Fruit fly (Drosophila melanogaster) whole organism, embryonic: ENCODE measurements around the gene Dop1R2.

Experiments used
- Atf3 ChIP-seq: fragments of 200-800 bp; sonication (Bioruptor generic); optimal IDR thresholded peaks from 3 replicates; lab custom pipeline; 2016; ENCODE audit warnings: missing biosample characterization, missing genetic modification characterization
- Awh ChIP-seq: fragments of 200-800 bp; sonication (Bioruptor generic); IDR thresholded peaks from 2 replicates; pipeline ENCODE4, ENCODE4 v1.3.6; 2022; ENCODE audit warnings: missing biosample characterization, missing genetic modification characterization
- Blimp-1 ChIP-seq: fragments of 200-800 bp; sonication (Bioruptor generic); optimal IDR thresholded peaks from 3 replicates; lab custom pipeline; 2018; ENCODE audit warnings: missing biosample characterization, missing genetic modification characterization, mild to moderate bottlenecking, moderate library complexity, missing genetic modification reagents
- CG10274 ChIP-seq: fragments of 200-800 bp; sonication (Bioruptor generic); optimal IDR thresholded peaks from 3 replicates; lab custom pipeline; 2017; ENCODE audit warnings: missing biosample characterization, mild to moderate bottlenecking, missing genetic modification characterization
- CG12391 ChIP-seq: fragments of 200-800 bp; sonication (Bioruptor generic); optimal IDR thresholded peaks from 3 replicates; lab custom pipeline; 2018; ENCODE audit warnings: missing biosample characterization, mild to moderate bottlenecking, missing genetic modification characterization, moderate library complexity
- CG13296 ChIP-seq: fragments of 200-800 bp; sonication (Bioruptor generic); optimal IDR thresholded peaks from 3 replicates; lab custom pipeline; 2018; ENCODE audit warnings: missing biosample characterization, mild to moderate bottlenecking, missing genetic modification characterization
- CG14710 ChIP-seq: fragments of 200-800 bp; sonication (Bioruptor generic); optimal IDR thresholded peaks from 3 replicates; lab custom pipeline; 2019; ENCODE audit warnings: missing biosample characterization, mild to moderate bottlenecking, missing genetic modification characterization, moderate library complexity
- CG1647 ChIP-seq: fragments of 200-800 bp; sonication (Bioruptor generic); optimal IDR thresholded peaks from 3 replicates; lab custom pipeline; 2016; ENCODE audit warnings: missing biosample characterization, missing genetic modification characterization
- CG16815 ChIP-seq: fragments of 200-800 bp; sonication (Bioruptor generic); optimal IDR thresholded peaks from 3 replicates; lab custom pipeline; 2017; ENCODE audit warnings: missing biosample characterization, mild to moderate bottlenecking, missing genetic modification characterization
- CG17829 ChIP-seq: fragments of 200-800 bp; optimal IDR thresholded peaks from 2 replicates; lab custom pipeline; 2019; ENCODE audit warnings: missing biosample characterization, mild to moderate bottlenecking, missing genetic modification characterization, moderate library complexity
- CG17912 ChIP-seq: fragments of 200-800 bp; sonication (Bioruptor generic); optimal IDR thresholded peaks from 2 replicates; lab custom pipeline; 2018; ENCODE audit warnings: missing biosample characterization, mild to moderate bottlenecking, missing genetic modification characterization
- CG18619 ChIP-seq: fragments of 200-800 bp; sonication (Bioruptor generic); optimal IDR thresholded peaks from 3 replicates; lab custom pipeline; 2017; ENCODE audit warnings: missing biosample characterization, mild to moderate bottlenecking, missing genetic modification characterization
- CG30020 ChIP-seq: fragments of 200-800 bp; optimal IDR thresholded peaks from 2 replicates; lab custom pipeline; 2019; ENCODE audit warnings: missing biosample characterization, mild to moderate bottlenecking, missing genetic modification characterization, moderate library complexity
- CG30431 ChIP-seq: fragments of 200-800 bp; sonication (Bioruptor generic); optimal IDR thresholded peaks from 2 replicates; lab custom pipeline; 2017; ENCODE audit warnings: missing biosample characterization, missing genetic modification characterization
- CG3163 ChIP-seq: fragments of 200-800 bp; sonication (Bioruptor generic); optimal IDR thresholded peaks from 3 replicates; lab custom pipeline; 2016; ENCODE audit warnings: missing biosample characterization, missing genetic modification characterization
- CG34376 ChIP-seq: fragments of 200-800 bp; sonication (Bioruptor generic); optimal IDR thresholded peaks from 2 replicates; lab custom pipeline; 2018; ENCODE audit warnings: missing biosample characterization, mild to moderate bottlenecking, missing genetic modification characterization
- CG34422 ChIP-seq: fragments of 200-800 bp; sonication (Bioruptor generic); IDR thresholded peaks from 3 replicates; pipeline ENCODE4 v1.3.6; 2022; ENCODE audit warnings: missing biosample characterization, missing genetic modification characterization
- CG5180 ChIP-seq: fragments of 200-800 bp; sonication (Bioruptor generic); optimal IDR thresholded peaks from 3 replicates; lab custom pipeline; 2017; ENCODE audit warnings: missing biosample characterization, missing genetic modification characterization, mild to moderate bottlenecking, moderate library complexity, missing genetic modification reagents
- CG5245 ChIP-seq: fragments of 200-800 bp; sonication (Bioruptor generic); optimal IDR thresholded peaks from 3 replicates; lab custom pipeline; 2016; ENCODE audit warnings: missing biosample characterization, missing genetic modification characterization
- CG7271 ChIP-seq: fragments of 200-800 bp; sonication (Bioruptor generic); optimal IDR thresholded peaks from 2 replicates; lab custom pipeline; 2018; ENCODE audit warnings: missing biosample characterization, mild to moderate bottlenecking, missing genetic modification characterization, moderate library complexity
- CG9609 ChIP-seq: fragments of 200-800 bp; sonication (Bioruptor generic); optimal IDR thresholded peaks from 3 replicates; lab custom pipeline; 2016; ENCODE audit warnings: missing biosample characterization, missing genetic modification characterization
- CG9797 ChIP-seq: fragments of 200-800 bp; sonication (Bioruptor generic); optimal IDR thresholded peaks from 3 replicates; lab custom pipeline; 2018; ENCODE audit warnings: missing biosample characterization, mild to moderate bottlenecking, missing genetic modification characterization
- HmgZ ChIP-seq: fragments of 200-800 bp; sonication (Bioruptor generic); optimal IDR thresholded peaks from 2 replicates; lab custom pipeline; 2018; ENCODE audit warnings: missing biosample characterization, mild to moderate bottlenecking, missing genetic modification characterization
- Myb ChIP-seq: fragments of 200-800 bp; sonication (Bioruptor generic); optimal IDR thresholded peaks from 2 replicates; lab custom pipeline; 2016; ENCODE audit warnings: missing biosample characterization, missing genetic modification characterization
- Ptx1 ChIP-seq: fragments of 200-800 bp; sonication (Bioruptor generic); IDR thresholded peaks from 2 replicates; pipeline ENCODE4 v1.3.6; 2022; ENCODE audit warnings: missing biosample characterization, missing genetic modification characterization
- Scr ChIP-seq: fragments of 200-800 bp; sonication (Bioruptor generic); IDR thresholded peaks from 2 replicates; pipeline ENCODE4 v1.3.6; 2022; ENCODE audit warnings: missing biosample characterization, missing genetic modification characterization; ENCODE audit not compliant: partially characterized antibody
- Sry-δ ChIP-seq: fragments of 200-800 bp; sonication (Bioruptor generic); optimal IDR thresholded peaks from 2 replicates; lab custom pipeline; 2016; ENCODE audit warnings: missing biosample characterization, missing genetic modification characterization
- Ssrp ChIP-seq: fragments of 200-800 bp; sonication (Bioruptor generic); optimal IDR thresholded peaks from 2 replicates; lab custom pipeline; 2018; ENCODE audit warnings: missing biosample characterization, mild to moderate bottlenecking, missing genetic modification characterization, moderate library complexity
- Stat92E ChIP-seq, 3 experiments: fragments of >200 bp in 2 of 3; fragments of 200-800 bp in 1 of 3; sonication (Bioruptor generic) in 1 of 3; optimal IDR thresholded peaks; 2 replicates each; lab custom pipeline; 2017 to 2019; ENCODE audit warnings: missing biosample characterization in 3 of 3, missing genetic modification characterization in 3 of 3, mild to moderate bottlenecking in 1 of 3, moderate library complexity in 1 of 3
- ap ChIP-seq: fragments of 200-800 bp; sonication (Bioruptor generic); IDR thresholded peaks from 2 replicates; pipeline ENCODE4 v1.3.6; 2022; ENCODE audit warnings: missing biosample characterization, missing genetic modification characterization
- bbx ChIP-seq: fragments of 200-800 bp; sonication (Bioruptor generic); IDR thresholded peaks from 2 replicates; pipeline ENCODE4 v1.3.6; 2022; ENCODE audit warnings: missing biosample characterization, missing genetic modification characterization; ENCODE audit not compliant: partially characterized antibody
- bcd ChIP-seq: fragments of 200-800 bp; sonication (Bioruptor generic); optimal IDR thresholded peaks from 2 replicates; lab custom pipeline; 2017; ENCODE audit warnings: missing biosample characterization, mild to moderate bottlenecking, missing genetic modification characterization
- bsh ChIP-seq, 2 experiments: fragments of 200-800 bp; sonication (Bioruptor generic); optimal IDR thresholded peaks; 2 replicates each; lab custom pipeline; 2017 to 2018; ENCODE audit warnings: mild to moderate bottlenecking in 2 of 2, missing biosample characterization in 2 of 2, missing genetic modification characterization in 2 of 2, moderate library complexity in 1 of 2
- ci ChIP-seq: fragments of 200-800 bp; sonication (Bioruptor generic); IDR thresholded peaks from 3 replicates; pipeline ENCODE4 v1.3.6; 2022; ENCODE audit warnings: missing biosample characterization, missing genetic modification characterization
- dysf ChIP-seq: fragments of 200-800 bp; sonication (Bioruptor generic); IDR thresholded peaks from 3 replicates; pipeline ENCODE4 v1.3.6; 2022; ENCODE audit warnings: missing biosample characterization, missing genetic modification characterization
- ems ChIP-seq: fragments of 200-800 bp; sonication (Bioruptor generic); optimal IDR thresholded peaks from 3 replicates; lab custom pipeline; 2016; ENCODE audit warnings: missing biosample characterization, missing genetic modification characterization
- eyg ChIP-seq: fragments of 200-800 bp; sonication (Bioruptor generic); optimal IDR thresholded peaks from 3 replicates; lab custom pipeline; 2016; ENCODE audit warnings: missing biosample characterization, missing genetic modification characterization
- fd64A ChIP-seq: fragments of 200-800 bp; sonication (Bioruptor generic); optimal IDR thresholded peaks from 3 replicates; lab custom pipeline; 2018; ENCODE audit warnings: missing biosample characterization, mild to moderate bottlenecking, missing genetic modification characterization
- fru ChIP-seq: fragments of >200 bp; optimal IDR thresholded peaks from 2 replicates; lab custom pipeline; 2017
- kah ChIP-seq: fragments of 200-800 bp; sonication (Bioruptor generic); optimal IDR thresholded peaks from 2 replicates; lab custom pipeline; 2018; ENCODE audit warnings: missing biosample characterization, mild to moderate bottlenecking, missing genetic modification characterization
- klu ChIP-seq: fragments of 200-800 bp; sonication (Bioruptor generic); IDR thresholded peaks from 2 replicates; pipeline ENCODE4 v1.3.6; 2022; ENCODE audit warnings: missing biosample characterization, missing genetic modification characterization
- lov ChIP-seq, 2 experiments: fragments of 200-800 bp in 1 of 2; fragments of >200 bp in 1 of 2; sonication (Bioruptor generic) in 1 of 2; IDR thresholded peaks in 1 of 2; optimal IDR thresholded peaks in 1 of 2; 2 replicates in 1 of 2; 3 replicates in 1 of 2; pipeline versions ENCODE4 v1.3.6 to Lab custom; 2017 to 2022; ENCODE audit warnings: missing biosample characterization in 1 of 2, missing genetic modification characterization in 1 of 2
- luna ChIP-seq: fragments of 200-800 bp; sonication (Bioruptor generic); optimal IDR thresholded peaks from 2 replicates; lab custom pipeline; 2016; ENCODE audit warnings: missing biosample characterization, missing genetic modification characterization
- repo ChIP-seq: fragments of 200-800 bp; sonication (Bioruptor generic); optimal IDR thresholded peaks from 2 replicates; lab custom pipeline; 2016; ENCODE audit warnings: missing biosample characterization, missing genetic modification characterization
- sd ChIP-seq: fragments of 200-800 bp; sonication (Bioruptor generic); optimal IDR thresholded peaks from 3 replicates; lab custom pipeline; 2018; ENCODE audit warnings: missing biosample characterization, mild to moderate bottlenecking, missing genetic modification characterization, moderate library complexity
- tgo ChIP-seq: fragments of 200-800 bp; sonication (Bioruptor generic); IDR thresholded peaks from 3 replicates; pipeline ENCODE4 v1.3.6; 2022; ENCODE audit warnings: missing biosample characterization, missing genetic modification characterization
- tna ChIP-seq: fragments of 200-800 bp; sonication (Bioruptor generic); IDR thresholded peaks from 2 replicates; pipeline ENCODE4 v1.3.6; 2022; ENCODE audit warnings: missing biosample characterization, missing genetic modification characterization; ENCODE audit not compliant: partially characterized antibody
- vfl ChIP-seq: fragments of 200-800 bp; sonication (Bioruptor generic); optimal IDR thresholded peaks from 2 replicates; lab custom pipeline; 2016; ENCODE audit warnings: missing biosample characterization, missing genetic modification characterization
- yki ChIP-seq: fragments of >200 bp; optimal IDR thresholded peaks from 3 replicates; lab custom pipeline; 2018
- zfh1 ChIP-seq: fragments of 200-800 bp; sonication (Bioruptor generic); IDR thresholded peaks from 3 replicates; pipeline ENCODE4 v1.3.6; 2022; ENCODE audit warnings: missing biosample characterization, missing genetic modification characterization
- zfh2 ChIP-seq: fragments of 200-800 bp; sonication (Bioruptor generic); optimal IDR thresholded peaks from 2 replicates; lab custom pipeline; 2016; ENCODE audit warnings: missing biosample characterization, missing genetic modification characterization

Gene Dop1R2

DNA sequence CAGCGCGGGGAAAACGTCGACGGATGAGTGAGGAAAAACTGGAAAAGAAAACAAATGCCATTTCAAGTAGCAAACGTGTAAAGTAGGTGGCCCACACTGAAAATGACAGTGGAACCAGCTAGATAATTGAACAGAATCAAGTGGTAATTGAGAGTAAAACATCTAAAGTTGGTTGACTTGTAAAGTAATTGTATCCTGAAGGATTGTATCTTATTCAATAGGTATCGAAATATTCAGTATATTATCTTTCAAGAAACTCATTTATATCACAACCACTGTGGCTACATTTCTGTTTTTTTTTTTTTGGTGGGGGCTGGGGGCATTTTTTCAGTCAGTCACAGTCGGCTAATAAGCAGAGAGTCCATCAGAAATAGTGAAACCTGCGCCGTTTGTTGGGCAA lies 39.4 kb upstream of the Dop1R2 start (continued):
- TF ChIP-seq fru (no peak), bbx (GFP tag; lab: Robert Waterston, UW) (no peak), eyg (GFP tag; lab: Kevin White, UChicago) (peak; percentile 10), kah (GFP tag; lab: Kevin White, UChicago) (no peak), bcd (no peak), Blimp-1 (GFP tag; lab: Kevin White, UChicago) (peak; percentile 22), Ssrp (tag; lab: Kevin White, UChicago) (no peak), CG17912 (GFP tag; lab: Kevin White, UChicago) (no peak), zfh1 (GFP tag; lab: Robert Waterston, UW) (peak; percentile 72), CG14710 (tag; lab: Kevin White, UChicago) (no peak), bsh (GFP tag; optimal IDR thresholded peaks at IDR 0.05; lab: Kevin White, UChicago) (peak in 1 of 2 experiments; percentile 50), tgo (GFP tag; lab: Robert Waterston, UW) (peak; percentile 51; the same call in 2 of the 3 replicates), ems (no peak), CG5245 (GFP tag; lab: Kevin White, UChicago) (no peak), CG18619 (GFP tag; lab: Kevin White, UChicago) (no peak), dysf (GFP tag; lab: Robert Waterston, UW) (peak; percentile 68; the same call in 2 of the 3 replicates), Ptx1 (peak; percentile 72), ci (GFP tag; lab: Robert Waterston, UW) (peak; percentile 48; the same call in 1 of the 3 replicates), tna (GFP tag; lab: Robert Waterston, UW) (no peak), CG5180 (no peak), CG7271 (tag; lab: Kevin White, UChicago) (no peak), Awh (GFP tag; lab: Robert Waterston, UW) (peak; percentile 65; the same call in 1 of the 2 replicates), Stat92E (GFP tag; optimal IDR thresholded peaks at IDR 0.05; lab: Kevin White, UChicago) (no peak), repo (GFP tag; lab: Kevin White, UChicago) (no peak), CG30431 (GFP tag; lab: Kevin White, UChicago) (no peak), sd (tag; lab: Kevin White, UChicago) (no peak), CG12391 (tag; lab: Kevin White, UChicago) (no peak), CG1647 (GFP tag; lab: Kevin White, UChicago) (no peak), klu (GFP tag; lab: Robert Waterston, UW) (no peak), Atf3 (GFP tag; lab: Kevin White, UChicago) (no peak), CG16815 (GFP tag; lab: Kevin White, UChicago) (no peak), CG34376 (GFP tag; lab: Kevin White, UChicago) (no peak), CG13296 (GFP tag; lab: Kevin White, UChicago) (no peak), zfh2 (GFP tag; lab: Kevin White, UChicago) (no peak), lov (optimal IDR thresholded peaks at IDR 0.05; lab: Kevin White, UChicago) (no peak), lov (GFP tag; IDR thresholded peaks at IDR 0.05; lab: Robert Waterston, UW) (no peak), fd64A (no peak), yki (no peak), vfl (GFP tag; lab: Kevin White, UChicago) (no peak), Sry-δ (GFP tag; lab: Kevin White, UChicago) (no peak), CG30020 (tag; lab: Kevin White, UChicago) (no peak), CG9609 (no peak), Myb (GFP tag; lab: Kevin White, UChicago) (no peak), CG9797 (GFP tag; lab: Kevin White, UChicago) (no peak), HmgZ (tag; lab: Kevin White, UChicago) (no peak), CG34422 (GFP tag; lab: Robert Waterston, UW) (peak; percentile 7; the same call in 1 of the 3 replicates), luna (GFP tag; lab: Kevin White, UChicago) (no peak), CG10274 (GFP tag; lab: Kevin White, UChicago) (no peak), Scr (GFP tag; lab: Robert Waterston, UW) (no peak), CG3163 (GFP tag; lab: Kevin White, UChicago) (no peak), CG17829 (tag; lab: Kevin White, UChicago) (peak; percentile 59), ap (no peak)
